Worm (Caenorhabditis elegans) whole organism, young adult: Measurements from ENCODE around the gene fbxa-138.
A peak's percentile ranks its signal among the peaks of the same experiment; 100 is the strongest.

Experiments used
- B0261.1 ChIP-seq: sonication (generic microtip); optimal IDR thresholded peaks from 2 replicates; lab custom pipeline; 2016; ENCODE audit warnings: mild to moderate bottlenecking, missing genetic modification characterization, moderate library complexity, missing compliant biosample characterization
- C17E4.6 ChIP-seq: fragments of 200-800 bp; sonication (Bioruptor generic); IDR thresholded peaks from 2 replicates; pipeline ENCODE4 v1.3.6; 2022; ENCODE audit warnings: missing genetic modification reagents, missing genetic modification characterization, missing compliant biosample characterization
- F10E7.11 ChIP-seq: sonication (generic microtip); optimal IDR thresholded peaks from 2 replicates; lab custom pipeline; 2017; ENCODE audit warnings: mild to moderate bottlenecking, missing genetic modification characterization, moderate library complexity, missing compliant biosample characterization
- T26A5.8 ChIP-seq: sonication (generic microtip); optimal IDR thresholded peaks from 2 replicates; lab custom pipeline; 2016; ENCODE audit warnings: missing genetic modification characterization, missing compliant biosample characterization
- Y56A3A.18 ChIP-seq: fragments of 200-800 bp; sonication (Bioruptor generic); IDR thresholded peaks from 2 replicates; pipeline ENCODE4 v1.3.6; 2022; ENCODE audit warnings: missing genetic modification reagents, missing genetic modification characterization, missing compliant biosample characterization
- Y67H2A.10 ChIP-seq: fragments of 200-800 bp; sonication (Bioruptor generic); conservative IDR thresholded peaks from 2 replicates; pipeline ENCODE4 v1.3.6; 2022; ENCODE audit warnings: missing genetic modification reagents, missing genetic modification characterization, missing compliant biosample characterization
- cebp-2 ChIP-seq: fragments of 200-800 bp; sonication (Bioruptor generic); IDR thresholded peaks from 2 replicates; pipeline ENCODE4 v1.3.6; 2022; ENCODE audit warnings: missing genetic modification characterization, missing compliant biosample characterization
- dox-1 ChIP-seq: fragments of 200-800 bp; sonication (Bioruptor generic); IDR thresholded peaks from 2 replicates; pipeline ENCODE4 v1.3.6; 2022; ENCODE audit warnings: missing genetic modification reagents, missing genetic modification characterization, missing compliant biosample characterization
- dpff-1 ChIP-seq: sonication (generic microtip); optimal IDR thresholded peaks from 2 replicates; lab custom pipeline; 2017; ENCODE audit warnings: mild to moderate bottlenecking, missing genetic modification characterization, missing compliant biosample characterization
- dpl-1 ChIP-seq: fragments of 150-350 bp; optimal IDR thresholded peaks from 2 replicates; lab custom pipeline; 2014; ENCODE audit warnings: missing biosample characterization, missing genetic modification reagents, missing genetic modification characterization
- lag-1 ChIP-seq: fragments of 200-800 bp; sonication (Bioruptor generic); IDR thresholded peaks from 2 replicates; pipeline ENCODE4 v1.3.6; 2022; ENCODE audit warnings: missing genetic modification reagents, missing genetic modification characterization, missing compliant biosample characterization
- lin-54 ChIP-seq: fragments of 200-800 bp; sonication (Bioruptor generic); optimal IDR thresholded peaks from 2 replicates; lab custom pipeline; 2018; ENCODE audit warnings: mild to moderate bottlenecking, missing genetic modification characterization, missing compliant biosample characterization
- madf-10 ChIP-seq: sonication (generic microtip); optimal IDR thresholded peaks from 2 replicates; lab custom pipeline; 2016; ENCODE audit warnings: mild to moderate bottlenecking, missing genetic modification characterization, missing compliant biosample characterization
- madf-3 ChIP-seq: fragments of 200-800 bp; sonication (Bioruptor generic); IDR thresholded peaks from 2 replicates; pipeline ENCODE4 v1.3.6; 2022; ENCODE audit warnings: missing genetic modification reagents, missing genetic modification characterization, missing compliant biosample characterization
- mcd-1 ChIP-seq: fragments of 200-800 bp; sonication (Bioruptor generic); IDR thresholded peaks from 2 replicates; pipeline ENCODE4 v1.3.6; 2022; ENCODE audit warnings: missing genetic modification reagents, missing genetic modification characterization, missing compliant biosample characterization
- mel-28 ChIP-seq: sonication (generic microtip); optimal IDR thresholded peaks from 2 replicates; lab custom pipeline; 2016; ENCODE audit warnings: borderline replicate concordance, mild to moderate bottlenecking, missing genetic modification characterization, missing compliant biosample characterization
- nfyb-1 ChIP-seq: fragments of 200-800 bp; sonication (Bioruptor generic); IDR thresholded peaks from 2 replicates; pipeline ENCODE4 v1.3.6; 2022; ENCODE audit warnings: missing genetic modification reagents, missing genetic modification characterization, missing compliant biosample characterization
- nhr-120 ChIP-seq: fragments of 200-800 bp; sonication (Bioruptor generic); IDR thresholded peaks from 2 replicates; pipeline ENCODE4 v1.3.6; 2022; ENCODE audit warnings: missing genetic modification characterization, missing compliant biosample characterization
- nhr-80 ChIP-seq: sonication (generic microtip); optimal IDR thresholded peaks from 2 replicates; lab custom pipeline; 2016; ENCODE audit warnings: missing genetic modification characterization, missing compliant biosample characterization
- rcor-1 ChIP-seq: fragments of 200-800 bp; sonication (Bioruptor generic); IDR thresholded peaks from 2 replicates; pipeline ENCODE4 v1.3.6; 2022; ENCODE audit warnings: missing genetic modification reagents, missing genetic modification characterization, missing compliant biosample characterization
- snpc-1.3 ChIP-seq: sonication (generic microtip); optimal IDR thresholded peaks from 2 replicates; lab custom pipeline; 2017; ENCODE audit warnings: missing genetic modification characterization, mild to moderate bottlenecking, missing compliant biosample characterization, antibody characterized with exemption, moderate library complexity, missing genotype, missing genetic modification reagents; ENCODE audit not compliant: insufficient read depth
- snpc-3.4 ChIP-seq: sonication (generic microtip); optimal IDR thresholded peaks from 2 replicates; lab custom pipeline; 2017; ENCODE audit warnings: missing genetic modification characterization, mild to moderate bottlenecking, missing compliant biosample characterization, antibody characterized with exemption, moderate library complexity, missing genotype, missing genetic modification reagents
- unc-62 ChIP-seq: fragments of 150-350 bp; optimal IDR thresholded peaks from 2 replicates; lab custom pipeline; 2014; ENCODE audit warnings: missing biosample characterization, missing genetic modification reagents, missing genetic modification characterization
- ztf-25 ChIP-seq: fragments of 200-800 bp; sonication (Bioruptor generic); IDR thresholded peaks from 2 replicates; pipeline ENCODE4 v1.3.6; 2022; ENCODE audit warnings: missing genetic modification reagents, missing genetic modification characterization, missing compliant biosample characterization
- ztf-26 ChIP-seq: sonication (generic microtip); optimal IDR thresholded peaks from 2 replicates; lab custom pipeline; 2017; ENCODE audit warnings: missing genetic modification characterization, missing compliant biosample characterization
- ztf-3 ChIP-seq: fragments of 200-800 bp; sonication (Bioruptor generic); optimal IDR thresholded peaks from 2 replicates; lab custom pipeline; 2018; ENCODE audit warnings: mild to moderate bottlenecking, missing genetic modification characterization, missing compliant biosample characterization

The fbxa-138 gene

ce11 chrIII:1413125-1413837, 29.2 kb upstream of the fbxa-138 start (continued):
- TF ChIP-seq Y67H2A.10, result no peak
- TF ChIP-seq lin-54, result peak; percentile 27

ce11 chrIII:1409139-1409538, 25.1 kb upstream of the fbxa-138 start, which contains the start of gene Y82E9BR.22:
Gene Y82E9BR.22 (minus strand): TSS chrIII:1409239.
- TF ChIP-seq madf-3 (GFP tag; lab: Robert Waterston, UW), result 0 out of 2 replicates have a peak, but pooled peaks have one; percentile 51
- TF ChIP-seq dpl-1, result no peak
- TF ChIP-seq, all 124 proteins: peak for 1

ce11 chrIII:1403108-1403507, 19.1 kb upstream of the fbxa-138 start, which contains the start of gene pals-18:
Gene pals-18 (plus strand): TSS chrIII:1403408.
- no peak for TF ChIP-seq snpc-3.4 (tag; lab: Kevin White, UChicago)
- no peak for TF ChIP-seq T26A5.8
- TF ChIP-seq nhr-120 (GFP tag; lab: Robert Waterston, UW), result no peak
- no peak for TF ChIP-seq rcor-1 (GFP tag; lab: Robert Waterston, UW)
- no peak for TF ChIP-seq nfyb-1 (GFP tag; lab: Robert Waterston, UW)
- TF ChIP-seq, all 124 proteins: peak for 0

ce11 chrIII:1401497-1401990, 17.5 kb upstream of the fbxa-138 start, which contains the start of gene pals-19:
Gene pals-19 (plus strand): TSS chrIII:1401940.
- TF ChIP-seq nhr-80 (tag; lab: Kevin White, UChicago) (peak; percentile 69), dox-1 (GFP tag; lab: Robert Waterston, UW) (no peak)

ce11 chrIII:1399670-1400069, 15.6 kb upstream of the fbxa-138 start, which contains the start of gene pals-16:
Gene pals-16 (plus strand): TSS chrIII:1399970.
- TF ChIP-seq unc-62 (GFP tag; lab: Kevin White, UChicago) (no peak), dpff-1 (tag; lab: Kevin White, UChicago) (no peak), F10E7.11 (tag; lab: Kevin White, UChicago) (no peak), cebp-2 (no peak), Y56A3A.18 (GFP tag; lab: Robert Waterston, UW) (no peak), ztf-26 (tag; lab: Kevin White, UChicago) (no peak), snpc-1.3 (tag; lab: Kevin White, UChicago) (no peak), B0261.1 (no peak), C17E4.6 (GFP tag; lab: Robert Waterston, UW) (no peak), mel-28 (tag; lab: Kevin White, UChicago) (no peak), ztf-25 (GFP tag; lab: Robert Waterston, UW) (no peak)
- TF ChIP-seq, all 124 proteins: peak for 0

ce11 chrIII:1398183-1398582, 14.1 kb upstream of the fbxa-138 start:
- TF ChIP-seq nhr-80 (tag; lab: Kevin White, UChicago), result peak; percentile 38
- no peak for TF ChIP-seq mcd-1
- TF ChIP-seq, all 124 proteins: peak for 1

ce11 chrIII:1395355-1395754, 11.3 kb upstream of the fbxa-138 start:
- TF ChIP-seq F10E7.11 (tag; lab: Kevin White, UChicago) (no peak), nhr-80 (tag; lab: Kevin White, UChicago) (peak; percentile 67), lag-1 (GFP tag; lab: Robert Waterston, UW) (no peak), ztf-3 (no peak), madf-10 (tag; lab: Kevin White, UChicago) (no peak)
